Worm (Caenorhabditis elegans) whole organism, young adult: ENCODE results near the gene ptp-5.1.

Source experiments
- B0035.1 ChIP-seq: sonication (generic microtip); optimal IDR thresholded peaks from 2 replicates; lab custom pipeline; 2016; ENCODE audit warnings: missing genetic modification characterization, mild to moderate bottlenecking, missing compliant biosample characterization, missing genotype, missing genetic modification reagents
- F55B11.4 ChIP-seq: sonication (generic microtip); optimal IDR thresholded peaks from 2 replicates; lab custom pipeline; 2016; ENCODE audit warnings: missing compliant biosample characterization, missing genetic modification characterization, borderline replicate concordance; ENCODE audit not compliant: insufficient read depth
- F57C9.4 ChIP-seq: sonication (generic microtip); optimal IDR thresholded peaks from 2 replicates; lab custom pipeline; 2017; ENCODE audit warnings: mild to moderate bottlenecking, missing genetic modification characterization, missing compliant biosample characterization
- K11D2.4 ChIP-seq: fragments of 200-800 bp; sonication (Bioruptor generic); IDR thresholded peaks from 2 replicates; pipeline ENCODE4 v1.3.6; 2022; ENCODE audit warnings: missing genetic modification reagents, missing genetic modification characterization, missing compliant biosample characterization
- Y53G8AR.9 ChIP-seq: fragments of 200-800 bp; sonication (Bioruptor generic); conservative IDR thresholded peaks from 2 replicates; pipeline ENCODE4 v1.3.6; 2022; ENCODE audit warnings: missing genetic modification reagents, missing genetic modification characterization, missing compliant biosample characterization
- Y95B8A.8 ChIP-seq: fragments of 200-800 bp; sonication (Bioruptor generic); IDR thresholded peaks from 2 replicates; pipeline ENCODE4 v1.3.6; 2022; ENCODE audit warnings: missing genetic modification reagents, missing genetic modification characterization, missing compliant biosample characterization
- athp-1 ChIP-seq: sonication (generic microtip); optimal IDR thresholded peaks from 2 replicates; lab custom pipeline; 2017; ENCODE audit warnings: mild to moderate bottlenecking, missing genetic modification characterization, missing compliant biosample characterization
- attf-3 ChIP-seq: fragments of 200-800 bp; sonication (Bioruptor generic); conservative IDR thresholded peaks from 2 replicates; pipeline ENCODE4 v1.3.6; 2022; ENCODE audit warnings: missing genetic modification reagents, missing genetic modification characterization, missing compliant biosample characterization
- attf-6 ChIP-seq: fragments of 200-800 bp; sonication (Bioruptor generic); IDR thresholded peaks from 2 replicates; pipeline ENCODE4 v1.3.6; 2022; ENCODE audit warnings: missing genetic modification reagents, missing genetic modification characterization, missing compliant biosample characterization
- bed-1 ChIP-seq: fragments of 200-800 bp; sonication (Bioruptor generic); IDR thresholded peaks from 2 replicates; pipeline ENCODE4 v1.3.6; 2022; ENCODE audit warnings: missing genetic modification reagents, missing genetic modification characterization, missing compliant biosample characterization
- cebp-1 ChIP-seq, 2 experiments: fragments of 200-800 bp in 1 of 2; sonication (Bioruptor generic) in 1 of 2; sonication (generic microtip) in 1 of 2; IDR thresholded peaks in 1 of 2; optimal IDR thresholded peaks in 1 of 2; 2 replicates each; pipeline versions ENCODE4 v1.3.6 to Lab custom; 2017 to 2022; ENCODE audit warnings: missing compliant biosample characterization in 2 of 2, missing genetic modification characterization in 2 of 2, mild to moderate bottlenecking in 1 of 2, missing genetic modification reagents in 1 of 2, moderate library complexity in 1 of 2
- cebp-2 ChIP-seq: fragments of 200-800 bp; sonication (Bioruptor generic); IDR thresholded peaks from 2 replicates; pipeline ENCODE4 v1.3.6; 2022; ENCODE audit warnings: missing genetic modification characterization, missing compliant biosample characterization
- die-1 ChIP-seq: sonication (generic microtip); optimal IDR thresholded peaks from 2 replicates; lab custom pipeline; 2016; ENCODE audit warnings: missing genotype, mild to moderate bottlenecking, missing genetic modification characterization, missing compliant biosample characterization
- dox-1 ChIP-seq: fragments of 200-800 bp; sonication (Bioruptor generic); IDR thresholded peaks from 2 replicates; pipeline ENCODE4 v1.3.6; 2022; ENCODE audit warnings: missing genetic modification reagents, missing genetic modification characterization, missing compliant biosample characterization
- dpl-1 ChIP-seq: fragments of 150-350 bp; optimal IDR thresholded peaks from 2 replicates; lab custom pipeline; 2014; ENCODE audit warnings: missing biosample characterization, missing genetic modification reagents, missing genetic modification characterization
- efl-1 ChIP-seq: fragments of 150-350 bp; optimal IDR thresholded peaks from 2 replicates; lab custom pipeline; 2014; ENCODE audit warnings: missing biosample characterization, missing genetic modification reagents, missing genetic modification characterization
- gei-17 ChIP-seq: fragments of 200-800 bp; sonication (Bioruptor generic); optimal IDR thresholded peaks from 2 replicates; lab custom pipeline; 2018; ENCODE audit warnings: mild to moderate bottlenecking, missing genetic modification characterization, missing compliant biosample characterization
- hlh-26 ChIP-seq: fragments of 200-800 bp; sonication (Bioruptor generic); conservative IDR thresholded peaks from 2 replicates; pipeline ENCODE4 v1.3.6; 2022; ENCODE audit warnings: missing genetic modification reagents, missing genetic modification characterization, missing compliant biosample characterization
- hmg-1.2 ChIP-seq: fragments of 200-800 bp; sonication (Bioruptor generic); IDR thresholded peaks from 2 replicates; pipeline ENCODE4 v1.3.6; 2022; ENCODE audit warnings: missing genetic modification reagents, missing genetic modification characterization, missing compliant biosample characterization
- hsf-1 ChIP-seq: fragments of 200-800 bp; sonication (Bioruptor generic); IDR thresholded peaks from 2 replicates; pipeline ENCODE4 v1.3.6; 2022; ENCODE audit warnings: missing genetic modification reagents, missing genetic modification characterization, missing compliant biosample characterization
- let-526 ChIP-seq: fragments of 200-800 bp; sonication (Bioruptor generic); IDR thresholded peaks from 2 replicates; pipeline ENCODE4 v1.3.6; 2022; ENCODE audit warnings: missing genetic modification reagents, missing genetic modification characterization, missing compliant biosample characterization
- lin-40 ChIP-seq: sonication (generic microtip); optimal IDR thresholded peaks from 2 replicates; lab custom pipeline; 2016; ENCODE audit warnings: missing genetic modification characterization, mild to moderate bottlenecking, missing compliant biosample characterization, missing genotype, missing genetic modification reagents
- lin-54 ChIP-seq: fragments of 200-800 bp; sonication (Bioruptor generic); optimal IDR thresholded peaks from 2 replicates; lab custom pipeline; 2018; ENCODE audit warnings: mild to moderate bottlenecking, missing genetic modification characterization, missing compliant biosample characterization
- lsl-1 ChIP-seq: fragments of 200-800 bp; sonication (Bioruptor generic); optimal IDR thresholded peaks from 2 replicates; lab custom pipeline; 2018; ENCODE audit warnings: mild to moderate bottlenecking, missing genetic modification characterization, moderate library complexity, missing compliant biosample characterization
- madf-6 ChIP-seq: fragments of 200-800 bp; sonication (Bioruptor generic); IDR thresholded peaks from 2 replicates; pipeline ENCODE4 v1.3.6; 2022; ENCODE audit warnings: missing genetic modification reagents, missing genetic modification characterization, missing compliant biosample characterization
- rcor-1 ChIP-seq: fragments of 200-800 bp; sonication (Bioruptor generic); IDR thresholded peaks from 2 replicates; pipeline ENCODE4 v1.3.6; 2022; ENCODE audit warnings: missing genetic modification reagents, missing genetic modification characterization, missing compliant biosample characterization
- repo-1 ChIP-seq: sonication (generic microtip); optimal IDR thresholded peaks from 2 replicates; lab custom pipeline; 2017; ENCODE audit warnings: mild to moderate bottlenecking, missing genetic modification characterization, missing compliant biosample characterization
- sea-2 ChIP-seq: fragments of 200-800 bp; sonication (Bioruptor generic); IDR thresholded peaks from 2 replicates; pipeline ENCODE4 v1.3.6; 2022; ENCODE audit warnings: missing genetic modification characterization, missing compliant biosample characterization
- snpc-3.4 ChIP-seq: sonication (generic microtip); optimal IDR thresholded peaks from 2 replicates; lab custom pipeline; 2017; ENCODE audit warnings: missing genetic modification characterization, mild to moderate bottlenecking, missing compliant biosample characterization, antibody characterized with exemption, moderate library complexity, missing genotype, missing genetic modification reagents
- tbx-9 ChIP-seq: sonication (generic microtip); optimal IDR thresholded peaks from 2 replicates; lab custom pipeline; 2016; ENCODE audit warnings: borderline replicate concordance, missing genetic modification characterization, inconsistent platforms, missing compliant biosample characterization
- ztf-25 ChIP-seq: fragments of 200-800 bp; sonication (Bioruptor generic); IDR thresholded peaks from 2 replicates; pipeline ENCODE4 v1.3.6; 2022; ENCODE audit warnings: missing genetic modification reagents, missing genetic modification characterization, missing compliant biosample characterization
- ztf-3 ChIP-seq: fragments of 200-800 bp; sonication (Bioruptor generic); optimal IDR thresholded peaks from 2 replicates; lab custom pipeline; 2018; ENCODE audit warnings: mild to moderate bottlenecking, missing genetic modification characterization, missing compliant biosample characterization

The ptp-5.1 gene

DNA sequence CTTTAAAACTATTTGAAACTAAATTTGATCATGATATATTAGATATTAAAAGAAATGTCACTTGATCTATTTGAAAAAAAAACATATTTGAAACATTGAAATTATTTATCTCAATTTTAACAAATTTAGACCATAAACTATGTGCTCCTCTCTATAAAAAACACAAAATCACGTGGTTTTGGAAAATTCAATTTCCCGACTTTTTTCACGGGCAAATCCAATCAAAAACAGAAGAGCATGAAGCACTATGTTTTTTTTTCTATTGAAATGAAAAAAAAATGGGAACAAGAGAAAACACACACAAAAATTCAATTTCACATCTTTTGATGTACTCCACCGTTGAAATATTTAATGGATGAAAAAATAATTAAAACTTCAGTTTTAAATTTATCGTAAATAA lies 26.9 kb upstream of the ptp-5.1 start:
- TF ChIP-seq hlh-26 (GFP tag; lab: Robert Waterston, UW) (no peak), repo-1 (tag; lab: Kevin White, UChicago) (no peak), Y95B8A.8 (GFP tag; lab: Robert Waterston, UW) (no peak), madf-6 (GFP tag; lab: Robert Waterston, UW) (no peak), dox-1 (GFP tag; lab: Robert Waterston, UW) (no peak), dpl-1 (no peak), hmg-1.2 (GFP tag; lab: Robert Waterston, UW) (no peak), B0035.1 (tag; lab: Kevin White, UChicago) (no peak)

DNA sequence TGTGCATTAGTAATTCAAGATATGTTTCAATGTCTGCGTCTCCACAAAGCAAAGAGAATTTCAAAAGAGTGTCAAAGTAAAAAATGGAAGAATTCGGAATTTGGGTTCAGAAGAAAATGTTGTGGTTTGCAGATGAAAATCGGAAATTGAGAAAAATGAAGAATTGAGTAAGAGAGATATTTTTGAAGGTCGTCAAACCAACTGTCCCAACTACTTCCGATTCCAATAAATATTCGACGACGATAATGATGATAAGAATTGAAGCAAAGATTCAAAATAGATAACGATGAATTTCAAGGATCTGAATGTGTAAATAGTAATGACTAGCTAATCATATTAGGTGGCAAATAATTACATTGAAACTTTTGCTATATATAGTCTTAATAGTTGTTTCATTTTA lies 26.2 kb upstream of the ptp-5.1 start:
- no peak for TF ChIP-seq cebp-1 (GFP tag; IDR thresholded peaks at IDR 0.05; lab: Robert Waterston, UW)
- TF ChIP-seq cebp-1 (tag; optimal IDR thresholded peaks at IDR 0.05; lab: Kevin White, UChicago): no peak
- TF ChIP-seq K11D2.4 (GFP tag; lab: Robert Waterston, UW): no peak
- TF ChIP-seq lin-40 (tag; lab: Kevin White, UChicago): no peak
- no peak for TF ChIP-seq efl-1 (GFP tag; lab: Kevin White, UChicago)
- no peak for TF ChIP-seq ztf-25 (GFP tag; lab: Robert Waterston, UW)
- TF ChIP-seq tbx-9 (tag; lab: Kevin White, UChicago): no peak
- no peak for TF ChIP-seq let-526
- no peak for TF ChIP-seq F55B11.4
- no peak for TF ChIP-seq dpl-1
- no peak for TF ChIP-seq lsl-1
- TF ChIP-seq cebp-2 (GFP tag; lab: Robert Waterston, UW): no peak

DNA sequence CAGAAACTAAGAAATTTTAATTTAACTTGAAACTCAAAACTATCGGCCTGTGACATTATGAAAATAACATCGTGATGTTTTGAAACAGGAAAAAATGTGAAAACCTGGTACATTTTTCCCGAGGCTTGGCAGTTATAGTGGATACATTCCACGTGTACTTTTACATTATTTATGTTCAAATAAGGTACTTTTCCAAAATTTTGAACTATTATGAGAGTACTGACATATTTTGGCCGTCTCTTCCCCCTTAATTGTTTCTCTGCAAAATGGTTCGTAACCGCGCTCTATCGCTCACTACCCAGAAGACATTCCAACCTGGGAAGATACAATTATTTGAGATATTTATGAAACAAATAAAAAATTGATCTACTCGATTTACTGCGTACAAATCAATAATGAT lies 16.3 kb upstream of the ptp-5.1 start, which contains the start of gene C24D10.5:
Gene C24D10.5, plus strand, starts transcription at position 301 of the 400 bp plus-strand sequence.
- TF ChIP-seq attf-3 (GFP tag; lab: Robert Waterston, UW): no peak
- no peak for TF ChIP-seq bed-1 (GFP tag; lab: Robert Waterston, UW)
- no peak for TF ChIP-seq Y53G8AR.9 (GFP tag; lab: Robert Waterston, UW)
- no peak for TF ChIP-seq hsf-1 (GFP tag; lab: Robert Waterston, UW)
- TF ChIP-seq gei-17 (GFP tag; lab: Kevin White, UChicago): no peak
- no peak for TF ChIP-seq hlh-26 (GFP tag; lab: Robert Waterston, UW)

DNA sequence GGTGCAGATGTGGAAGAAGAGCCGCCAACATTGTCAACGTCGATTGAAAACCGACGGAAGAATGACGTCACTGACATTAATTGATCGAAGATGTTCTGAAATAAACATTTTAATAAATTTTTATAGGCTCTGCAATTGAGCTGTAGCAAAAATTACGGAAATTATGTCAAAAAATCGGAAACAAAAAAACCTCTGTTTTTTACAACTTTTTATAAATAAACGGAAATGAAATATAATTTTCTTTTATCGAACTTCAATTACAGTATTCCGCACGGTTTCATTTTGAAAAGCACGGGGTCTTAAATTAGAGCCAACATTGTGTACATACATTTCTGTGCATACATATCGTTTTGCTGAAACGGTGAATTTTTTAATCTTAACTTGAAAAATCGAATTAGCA lies 13.7 kb upstream of the ptp-5.1 start, which contains the start of gene soc-2:
Gene soc-2, minus strand, starts transcription at position 101 of the 400 bp plus-strand sequence.
- TF ChIP-seq attf-3 (GFP tag; lab: Robert Waterston, UW): no peak

DNA sequence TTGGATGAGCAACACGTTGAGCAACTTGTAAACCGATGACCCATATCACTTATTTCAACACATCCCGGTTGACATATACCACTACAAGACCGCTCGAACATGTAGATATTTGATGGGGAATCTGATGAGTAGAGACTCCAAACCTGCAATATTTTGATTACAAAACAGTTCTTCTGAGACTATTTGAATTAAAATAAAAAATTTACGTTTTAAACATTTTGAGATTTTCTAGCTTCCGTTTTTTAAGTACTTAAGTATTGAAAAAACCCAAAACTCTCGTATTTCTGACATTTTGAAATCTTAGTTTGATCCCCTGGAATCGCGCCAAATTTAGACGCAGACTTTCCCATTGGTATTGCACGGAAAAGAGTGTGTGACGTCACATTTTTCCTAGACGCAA lies 8.9 kb upstream of the ptp-5.1 start, which contains the start of gene C24D10.49:
Gene C24D10.49, minus strand, starts transcription at position 101 of the 400 bp plus-strand sequence.
- TF ChIP-seq die-1 (tag; lab: Kevin White, UChicago) (no peak), rcor-1 (GFP tag; lab: Robert Waterston, UW) (no peak), lin-54 (GFP tag; lab: Kevin White, UChicago) (no peak), athp-1 (tag; lab: Kevin White, UChicago) (no peak), F57C9.4 (tag; lab: Kevin White, UChicago) (no peak), sea-2 (GFP tag; lab: Robert Waterston, UW) (no peak), attf-6 (GFP tag; lab: Robert Waterston, UW) (no peak), ztf-3 (GFP tag; lab: Kevin White, UChicago) (no peak), snpc-3.4 (no peak)
